Fruit fly (Drosophila melanogaster) S2 (cell line): ENCODE measurements around the gene CG3777.

Experiments used
- CG8478 ChIP-seq: fragments of >200 bp; optimal IDR thresholded peaks from 2 replicates; lab custom pipeline; 2018
- CTCF ChIP-seq, 2 experiments: fragments of >200 bp; optimal IDR thresholded peaks; 2 replicates each; lab custom pipeline; 2018

- TF ChIP-seq CTCF (optimal IDR thresholded peaks at IDR 0.05; lab: Kevin White, UChicago) (no peak), CG8478 (lab: Kevin White, UChicago) (no peak)
Observed at dm6 chrX:351599-351998, 72.1 kb downstream of the CG3777 start.
